Worm (Caenorhabditis elegans) whole organism, young adult: ENCODE results near the gene R10H10.3.

Experiments
- F49E8.2 ChIP-seq: sonication (generic microtip); optimal IDR thresholded peaks from 3 replicates; lab custom pipeline; 2017; ENCODE audit warnings: missing genetic modification characterization, mild to moderate bottlenecking, missing compliant biosample characterization, antibody characterized with exemption, moderate library complexity; ENCODE audit not compliant: insufficient read depth
- F52B5.7 ChIP-seq: sonication (generic microtip); optimal IDR thresholded peaks from 2 replicates; lab custom pipeline; 2016; ENCODE audit warnings: mild to moderate bottlenecking, missing genetic modification characterization, missing compliant biosample characterization
- Y95B8A.8 ChIP-seq: fragments of 200-800 bp; sonication (Bioruptor generic); IDR thresholded peaks from 2 replicates; pipeline ENCODE4 v1.3.6; 2022; ENCODE audit warnings: missing genetic modification reagents, missing genetic modification characterization, missing compliant biosample characterization
- aptf-3 ChIP-seq: fragments of 200-800 bp; sonication (Bioruptor generic); IDR thresholded peaks from 2 replicates; pipeline ENCODE4 v1.3.6; 2022; ENCODE audit warnings: missing genetic modification characterization, missing compliant biosample characterization
- him-1 ChIP-seq: sonication (generic microtip); optimal IDR thresholded peaks from 2 replicates; lab custom pipeline; 2016; ENCODE audit warnings: missing genotype, missing genetic modification reagents, missing genetic modification characterization, missing compliant biosample characterization
- hrde-1 ChIP-seq: sonication (generic microtip); optimal IDR thresholded peaks from 2 replicates; lab custom pipeline; 2016; ENCODE audit warnings: missing genetic modification characterization, mild to moderate bottlenecking, missing compliant biosample characterization, moderate library complexity, missing genotype, missing genetic modification reagents, borderline replicate concordance
- madf-8 ChIP-seq: fragments of 200-800 bp; sonication (Bioruptor generic); conservative IDR thresholded peaks from 2 replicates; pipeline ENCODE4 v1.3.6; 2022; ENCODE audit warnings: missing genetic modification reagents, missing genetic modification characterization, missing compliant biosample characterization
- nhr-27 ChIP-seq: fragments of 200-800 bp; sonication (Bioruptor generic); optimal IDR thresholded peaks from 2 replicates; lab custom pipeline; 2018; ENCODE audit warnings: mild to moderate bottlenecking, missing genetic modification characterization, moderate library complexity, missing compliant biosample characterization
- sdz-38 ChIP-seq: sonication (generic microtip); optimal IDR thresholded peaks from 2 replicates; lab custom pipeline; 2016; ENCODE audit warnings: missing genotype, missing genetic modification characterization, missing compliant biosample characterization
- tlf-1 ChIP-seq: fragments of 200-800 bp; sonication (Bioruptor generic); optimal IDR thresholded peaks from 2 replicates; lab custom pipeline; 2018; ENCODE audit warnings: mild to moderate bottlenecking, missing genetic modification characterization, missing compliant biosample characterization
- ztf-18 ChIP-seq: sonication (generic microtip); optimal IDR thresholded peaks from 2 replicates; lab custom pipeline; 2016; ENCODE audit warnings: missing genotype, mild to moderate bottlenecking, missing genetic modification characterization, missing compliant biosample characterization
- ztf-26 ChIP-seq: sonication (generic microtip); optimal IDR thresholded peaks from 2 replicates; lab custom pipeline; 2017; ENCODE audit warnings: missing genetic modification characterization, missing compliant biosample characterization
- ztf-6 ChIP-seq: fragments of 200-800 bp; sonication (Bioruptor generic); IDR thresholded peaks from 2 replicates; pipeline ENCODE4 v1.3.6; 2022; ENCODE audit warnings: missing genetic modification reagents, missing genetic modification characterization, missing compliant biosample characterization

ce11 chrIV:10357072-10357471 is 31.2 kb upstream of the R10H10.3 start, which contains the start of gene R11A8.1:
- TF ChIP-seq madf-8 (GFP tag; lab: Robert Waterston, UW) (no peak), Y95B8A.8 (GFP tag; lab: Robert Waterston, UW) (no peak), F49E8.2 (tag; lab: Kevin White, UChicago) (no peak), him-1 (tag; lab: Kevin White, UChicago) (no peak), tlf-1 (GFP tag; lab: Kevin White, UChicago) (no peak), hrde-1 (tag; lab: Kevin White, UChicago) (no peak), F52B5.7 (tag; lab: Kevin White, UChicago) (no peak), aptf-3 (no peak), ztf-18 (tag; lab: Kevin White, UChicago) (no peak), ztf-26 (tag; lab: Kevin White, UChicago) (no peak), nhr-27 (tag; lab: Kevin White, UChicago) (no peak), ztf-6 (no peak), sdz-38 (tag; lab: Kevin White, UChicago) (no peak)
